Worm (Caenorhabditis elegans) whole organism, L4 larva: ENCODE measurements around the gene dgk-2.

Experiments used
- daf-12 ChIP-seq: fragments of 150-350 bp; optimal IDR thresholded peaks from 2 replicates; lab custom pipeline; 2014; ENCODE audit warnings: missing biosample characterization, missing genetic modification reagents, missing genetic modification characterization
- fos-1 ChIP-seq: fragments of 150-350 bp; optimal IDR thresholded peaks from 2 replicates; lab custom pipeline; 2014; ENCODE audit warnings: missing biosample characterization, missing genetic modification characterization
- madf-5 ChIP-seq, 2 experiments: fragments of 200-800 bp; sonication (Bioruptor generic); IDR thresholded peaks; 2 replicates each; pipeline ENCODE4 v1.3.6; 2022; ENCODE audit warnings: missing compliant biosample characterization in 2 of 2, missing genetic modification characterization in 2 of 2
- mep-1 ChIP-seq: fragments of 150-350 bp; sonication (generic microtip); optimal IDR thresholded peaks from 3 replicates; lab custom pipeline; 2014; ENCODE audit warnings: missing biosample characterization, missing genetic modification characterization
- skn-1 ChIP-seq: fragments of 150-350 bp; optimal IDR thresholded peaks from 2 replicates; lab custom pipeline; 2014; ENCODE audit warnings: missing biosample characterization, missing genetic modification characterization
- unc-62 ChIP-seq, 3 experiments: fragments of 150-350 bp in 1 of 3; sonication (generic microtip); optimal IDR thresholded peaks in 2 of 3; peaks in 1 of 3; 1 replicate in 1 of 3; 2 replicates in 2 of 3; lab custom pipeline; 2014 to 2017; ENCODE audit warnings: missing biosample characterization in 3 of 3, missing genetic modification characterization in 3 of 3, missing genetic modification reagents in 3 of 3, missing genotype in 1 of 3

DNA sequence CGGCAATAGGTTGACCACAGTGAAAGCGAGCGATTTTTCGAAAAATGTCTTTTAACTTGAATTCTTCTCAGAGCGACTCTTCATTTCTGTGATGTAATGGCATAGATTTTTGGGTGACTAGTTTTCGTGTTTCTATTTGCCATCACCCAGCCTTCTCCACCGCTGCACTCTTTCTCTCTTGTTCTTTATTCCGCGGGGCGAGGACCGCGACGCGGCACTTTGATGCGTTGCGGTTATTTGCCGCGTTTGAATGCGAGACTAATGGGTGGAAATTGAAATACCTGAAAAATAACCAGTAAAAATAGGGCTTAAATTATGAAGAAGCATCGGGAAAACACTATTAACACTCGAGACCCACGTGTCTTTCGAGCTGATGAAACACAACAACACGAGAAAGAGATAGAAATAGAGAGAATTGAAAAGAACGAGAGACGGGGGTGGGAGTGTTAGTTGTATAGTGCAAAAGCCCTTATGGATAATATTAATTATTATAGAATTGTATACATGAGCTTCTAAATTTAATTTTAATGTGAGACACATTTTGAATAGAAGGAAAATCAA, at the start of gene dgk-2:
- peak in 1 of 2 experiments; percentile 93 for TF ChIP-seq unc-62 (GFP tag; optimal IDR thresholded peaks at IDR 0.05 in 1 of 2; lab: Kevin White, UChicago)
- TF ChIP-seq unc-62 (tag; optimal IDR thresholded peaks at IDR 0.05; lab: Kevin White, UChicago), result no peak
- TF ChIP-seq madf-5 (GFP tag; IDR thresholded peaks at IDR 0.05; lab: Robert Waterston, UW), result no peak
- no peak for TF ChIP-seq fos-1
- peak; percentile 15 for TF ChIP-seq mep-1 (tag; lab: Kevin White, UChicago)
- TF ChIP-seq daf-12, result no peak
- TF ChIP-seq skn-1 (tag; lab: Kevin White, UChicago), result no peak
